Fruit fly (Drosophila melanogaster): ENCODE results near the gene dbf.

Gene dbf

dm6 chr2L:10661490-10662240 lies 10.3 kb downstream of the dbf start, which contains the start of gene CG31871:
Gene CG31871, plus strand, starts transcription at chr2L:10662081.
- TF ChIP-seq CG7045 (GFP tag; optimal IDR thresholded peaks at IDR 0.05) (peak; percentile 22), ovo (GFP tag; optimal IDR thresholded peaks at IDR 0.05) (no peak), Hr96 (GFP tag; optimal IDR thresholded peaks at IDR 0.05) (no peak), cic (GFP tag; optimal IDR thresholded peaks at IDR 0.05) (no peak)

- no peak for TF ChIP-seq cnc (optimal IDR thresholded peaks at IDR 0.05)
- no peak for TF ChIP-seq Mnt (GFP tag; optimal IDR thresholded peaks at IDR 0.05)
- no peak for TF ChIP-seq toe (GFP tag; optimal IDR thresholded peaks at IDR 0.05)
- TF ChIP-seq Clk (GFP tag; optimal IDR thresholded peaks at IDR 0.05), result no peak
- TF ChIP-seq pad (GFP tag; optimal IDR thresholded peaks at IDR 0.05), result no peak
- no peak for TF ChIP-seq ovo (GFP tag; optimal IDR thresholded peaks at IDR 0.05)
- no peak for TF ChIP-seq Hr96 (GFP tag; optimal IDR thresholded peaks at IDR 0.05)
- no peak for TF ChIP-seq CG1620 (GFP tag; optimal IDR thresholded peaks at IDR 0.05)
- TF ChIP-seq CG7045 (GFP tag; optimal IDR thresholded peaks at IDR 0.05), result no peak
- no peak for TF ChIP-seq CG14711 (tag; optimal IDR thresholded peaks at IDR 0.05)
- no peak for TF ChIP-seq CG33017 (tag; optimal IDR thresholded peaks at IDR 0.05)
- TF ChIP-seq cic (GFP tag; optimal IDR thresholded peaks at IDR 0.05), result no peak
- no peak for TF ChIP-seq tj (GFP tag; optimal IDR thresholded peaks at IDR 0.05)
- TF ChIP-seq CG11617 (GFP tag; optimal IDR thresholded peaks at IDR 0.05), result no peak
- TF ChIP-seq kay (GFP tag; ENCODE audit: borderline replicate concordance), result no peak
- no peak for TF ChIP-seq CG7101 (tag; optimal IDR thresholded peaks at IDR 0.05)
- no peak for TF ChIP-seq Crg-1 (GFP tag; optimal IDR thresholded peaks at IDR 0.05)
- no peak for TF ChIP-seq bab1 (GFP tag; optimal IDR thresholded peaks at IDR 0.05)
- no peak for TF ChIP-seq CG12768 (GFP tag; optimal IDR thresholded peaks at IDR 0.05)
Observed at dm6 chr2L:10665603-10666002, 14.2 kb downstream of the dbf start.

dm6 chr2L:10671530-10671929 lies 20.1 kb downstream of the dbf start:
- TF ChIP-seq toe (GFP tag; optimal IDR thresholded peaks at IDR 0.05) (no peak), CG5204 (GFP tag; optimal IDR thresholded peaks at IDR 0.05) (no peak), CG7045 (GFP tag; optimal IDR thresholded peaks at IDR 0.05) (no peak), ovo (GFP tag; optimal IDR thresholded peaks at IDR 0.05) (no peak), CG7101 (tag; optimal IDR thresholded peaks at IDR 0.05) (no peak), CG33017 (tag; optimal IDR thresholded peaks at IDR 0.05) (no peak), CG14711 (tag; optimal IDR thresholded peaks at IDR 0.05) (no peak), CG12768 (GFP tag; optimal IDR thresholded peaks at IDR 0.05) (no peak), Hr96 (GFP tag; optimal IDR thresholded peaks at IDR 0.05) (no peak), cic (GFP tag; optimal IDR thresholded peaks at IDR 0.05) (no peak), Crg-1 (GFP tag; optimal IDR thresholded peaks at IDR 0.05) (no peak), tj (GFP tag; optimal IDR thresholded peaks at IDR 0.05) (no peak), Clk (GFP tag; optimal IDR thresholded peaks at IDR 0.05) (no peak), Mnt (GFP tag; optimal IDR thresholded peaks at IDR 0.05) (no peak), CG1620 (GFP tag; optimal IDR thresholded peaks at IDR 0.05) (no peak), bab1 (GFP tag; optimal IDR thresholded peaks at IDR 0.05) (no peak)

- TF ChIP-seq cnc (optimal IDR thresholded peaks at IDR 0.05) (no peak), Crg-1 (GFP tag; optimal IDR thresholded peaks at IDR 0.05) (no peak), pad (GFP tag; optimal IDR thresholded peaks at IDR 0.05) (no peak), cic (GFP tag; optimal IDR thresholded peaks at IDR 0.05) (no peak), ovo (GFP tag; optimal IDR thresholded peaks at IDR 0.05) (no peak), CG7045 (GFP tag; optimal IDR thresholded peaks at IDR 0.05) (no peak), CG14711 (tag; optimal IDR thresholded peaks at IDR 0.05) (no peak), CG33017 (tag; optimal IDR thresholded peaks at IDR 0.05) (no peak), CG7101 (tag; optimal IDR thresholded peaks at IDR 0.05) (no peak), Hr96 (GFP tag; optimal IDR thresholded peaks at IDR 0.05) (no peak), CG5204 (GFP tag; optimal IDR thresholded peaks at IDR 0.05) (no peak), CG11617 (GFP tag; optimal IDR thresholded peaks at IDR 0.05) (no peak), toe (GFP tag; optimal IDR thresholded peaks at IDR 0.05) (no peak), Mnt (GFP tag; optimal IDR thresholded peaks at IDR 0.05) (no peak), bab1 (GFP tag; optimal IDR thresholded peaks at IDR 0.05) (no peak), CG1620 (GFP tag; optimal IDR thresholded peaks at IDR 0.05) (no peak), Clk (GFP tag; optimal IDR thresholded peaks at IDR 0.05) (no peak), kay (GFP tag; ENCODE audit: borderline replicate concordance) (no peak), CG12768 (GFP tag; optimal IDR thresholded peaks at IDR 0.05) (no peak), tj (GFP tag; optimal IDR thresholded peaks at IDR 0.05) (no peak)
Observed at dm6 chr2L:10672989-10673388, 21.6 kb downstream of the dbf start.

DNA sequence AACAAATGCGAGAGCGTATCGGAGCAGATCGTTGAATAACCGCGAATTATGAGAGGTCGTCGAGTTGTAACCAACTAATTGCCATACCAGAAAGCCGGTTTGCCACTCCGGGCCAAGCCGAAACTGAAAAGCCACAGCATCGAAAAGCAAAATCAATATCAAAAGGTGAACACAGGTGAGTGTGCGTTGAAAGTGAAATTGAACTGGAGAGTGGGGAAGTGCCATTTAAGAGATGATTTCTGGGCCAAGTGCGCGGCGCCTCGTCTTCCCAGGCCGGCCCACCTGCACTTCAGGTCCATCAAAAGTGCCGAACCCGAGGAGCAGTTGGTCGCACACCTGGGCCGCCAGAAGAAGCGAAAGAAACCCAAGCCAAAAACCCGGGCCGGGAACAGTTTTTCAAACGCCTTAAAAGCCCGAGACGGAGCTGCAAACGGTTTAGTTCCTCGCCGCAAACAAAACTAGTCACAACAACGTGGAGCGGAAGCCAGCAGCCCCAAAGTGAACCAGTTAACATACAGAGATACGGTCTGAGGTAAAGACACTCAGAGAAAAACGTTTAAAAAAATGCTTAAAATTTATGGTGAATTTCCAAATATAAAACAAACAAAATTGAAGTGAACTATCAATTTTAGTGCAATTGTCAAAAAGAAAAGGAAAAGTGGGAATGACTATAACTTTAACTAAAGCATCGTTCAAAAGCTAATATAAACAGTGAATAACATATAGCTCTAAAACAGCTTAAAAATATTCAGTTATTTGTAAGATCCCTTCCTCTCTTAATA lies 25.7 kb downstream of the dbf start, which contains the start of gene CG17104:
Gene CG17104, plus strand, starts transcription at position 266 of the 782 bp plus-strand sequence.
- no peak for TF ChIP-seq pad (GFP tag; optimal IDR thresholded peaks at IDR 0.05)
- TF ChIP-seq Crg-1 (GFP tag; optimal IDR thresholded peaks at IDR 0.05), result no peak
- no peak for TF ChIP-seq Hr96 (GFP tag; optimal IDR thresholded peaks at IDR 0.05)
- no peak for TF ChIP-seq ovo (GFP tag; optimal IDR thresholded peaks at IDR 0.05)
- no peak for TF ChIP-seq CG1620 (GFP tag; optimal IDR thresholded peaks at IDR 0.05)
- TF ChIP-seq tj (GFP tag; optimal IDR thresholded peaks at IDR 0.05), result no peak
- no peak for TF ChIP-seq CG33017 (tag; optimal IDR thresholded peaks at IDR 0.05)
- TF ChIP-seq toe (GFP tag; optimal IDR thresholded peaks at IDR 0.05), result no peak
- no peak for TF ChIP-seq cnc (optimal IDR thresholded peaks at IDR 0.05)
- TF ChIP-seq CG14711 (tag; optimal IDR thresholded peaks at IDR 0.05), result no peak
